Worm (Caenorhabditis elegans) whole organism, L1 larva: ENCODE results near the gene B0244.7.

Experiments
- C16A3.4 ChIP-seq: fragments of 150-350 bp; optimal IDR thresholded peaks from 2 replicates; lab custom pipeline; 2014; ENCODE audit warnings: missing biosample characterization, missing genetic modification characterization
- Y116A8C.19 ChIP-seq: sonication (generic microtip); optimal IDR thresholded peaks from 2 replicates; lab custom pipeline; 2016; ENCODE audit warnings: missing compliant biosample characterization, missing genetic modification characterization, borderline replicate concordance
- alr-1 ChIP-seq: fragments of 200-800 bp; sonication (Bioruptor generic); optimal IDR thresholded peaks from 2 replicates; lab custom pipeline; 2018; ENCODE audit warnings: borderline replicate concordance, mild to moderate bottlenecking, missing genetic modification characterization, missing compliant biosample characterization
- ceh-90 ChIP-seq: sonication (generic microtip); optimal IDR thresholded peaks from 2 replicates; lab custom pipeline; 2016; ENCODE audit warnings: missing genetic modification characterization, missing compliant biosample characterization
- dpl-1 ChIP-seq, 3 experiments: fragments of 150-350 bp in 2 of 3; sonication (generic microtip) in 1 of 3; optimal IDR thresholded peaks; 2 replicates each; lab custom pipeline; 2014 to 2017; ENCODE audit warnings: missing biosample characterization in 3 of 3, missing genetic modification characterization in 3 of 3, missing genetic modification reagents in 3 of 3
- dsc-1 ChIP-seq: sonication (generic microtip); optimal IDR thresholded peaks from 2 replicates; lab custom pipeline; 2016; ENCODE audit warnings: mild to moderate bottlenecking, missing genetic modification characterization, missing compliant biosample characterization
- efl-1 ChIP-seq, 4 experiments: fragments of 150-350 bp; optimal IDR thresholded peaks in 3 of 4; peaks in 1 of 4; 1 replicate in 1 of 4; 2 replicates in 3 of 4; lab custom pipeline; 2014; ENCODE audit warnings: missing biosample characterization in 2 of 4, missing genetic modification characterization in 2 of 4, missing genetic modification reagents in 2 of 4
- efl-3 ChIP-seq: fragments of 200-800 bp; sonication (Bioruptor generic); optimal IDR thresholded peaks from 2 replicates; lab custom pipeline; 2018; ENCODE audit warnings: mild to moderate bottlenecking, missing genetic modification characterization, missing compliant biosample characterization
- egl-13 ChIP-seq: sonication (generic microtip); optimal IDR thresholded peaks from 2 replicates; lab custom pipeline; 2016; ENCODE audit warnings: missing genotype, missing genetic modification reagents, missing genetic modification characterization, missing compliant biosample characterization
- elt-2 ChIP-seq: sonication (generic microtip); optimal IDR thresholded peaks from 2 replicates; lab custom pipeline; 2016; ENCODE audit warnings: missing genetic modification characterization, mild to moderate bottlenecking, inconsistent platforms, missing compliant biosample characterization, missing genetic modification reagents
- fkh-10 ChIP-seq: sonication (generic microtip); optimal IDR thresholded peaks from 2 replicates; lab custom pipeline; 2017; ENCODE audit warnings: missing biosample characterization, missing genetic modification reagents, missing genetic modification characterization
- fkh-8 ChIP-seq: sonication (generic microtip); optimal IDR thresholded peaks from 2 replicates; lab custom pipeline; 2016; ENCODE audit warnings: mild to moderate bottlenecking, missing genetic modification characterization, missing compliant biosample characterization
- hlh-17 ChIP-seq: fragments of 200-800 bp; sonication (Bioruptor generic); optimal IDR thresholded peaks from 2 replicates; lab custom pipeline; 2018; ENCODE audit warnings: missing genetic modification characterization, mild to moderate bottlenecking, missing compliant biosample characterization, moderate library complexity, borderline replicate concordance
- isw-1 ChIP-seq: fragments of 200-800 bp; sonication (Bioruptor generic); IDR thresholded peaks from 2 replicates; pipeline ENCODE4 v1.3.6; 2022; ENCODE audit warnings: missing genetic modification characterization, missing compliant biosample characterization
- lin-13 ChIP-seq: fragments of 150-350 bp; optimal IDR thresholded peaks from 2 replicates; lab custom pipeline; 2014; ENCODE audit warnings: missing biosample characterization, missing genetic modification reagents, missing genetic modification characterization
- lin-14 ChIP-seq: fragments of 200-800 bp; sonication (Bioruptor generic); optimal IDR thresholded peaks from 2 replicates; lab custom pipeline; 2018; ENCODE audit warnings: mild to moderate bottlenecking, missing genetic modification characterization, moderate library complexity, missing compliant biosample characterization
- lin-15B ChIP-seq: fragments of 150-350 bp; sonication (generic microtip); optimal IDR thresholded peaks from 3 replicates; lab custom pipeline; 2014; ENCODE audit warnings: missing biosample characterization, missing genetic modification characterization
- lin-35 ChIP-seq, 2 experiments: fragments of 150-350 bp; optimal IDR thresholded peaks; 2 replicates each; lab custom pipeline; 2014; ENCODE audit warnings: missing biosample characterization in 2 of 2, missing genetic modification characterization in 2 of 2, missing genetic modification reagents in 2 of 2
- lsy-2 ChIP-seq, 2 experiments: fragments of 150-350 bp; optimal IDR thresholded peaks; 2 replicates each; lab custom pipeline; 2014; ENCODE audit warnings: missing biosample characterization in 2 of 2, missing genetic modification characterization in 2 of 2
- mdl-1 ChIP-seq, 2 experiments: fragments of 150-350 bp; optimal IDR thresholded peaks; 2 replicates each; lab custom pipeline; 2014 to 2017; ENCODE audit warnings: missing biosample characterization in 2 of 2, missing genetic modification characterization in 2 of 2, inconsistent platforms in 1 of 2
- mef-2 ChIP-seq: fragments of 150-350 bp; optimal IDR thresholded peaks from 2 replicates; lab custom pipeline; 2014; ENCODE audit warnings: missing biosample characterization, missing genetic modification characterization
- mep-1 ChIP-seq: fragments of 150-350 bp; optimal IDR thresholded peaks from 2 replicates; lab custom pipeline; 2014; ENCODE audit warnings: missing biosample characterization, missing genetic modification characterization
- nhr-28 ChIP-seq: fragments of 150-350 bp; optimal IDR thresholded peaks from 2 replicates; lab custom pipeline; 2014; ENCODE audit warnings: missing biosample characterization, missing genetic modification characterization
- nhr-47 ChIP-seq: sonication (generic microtip); optimal IDR thresholded peaks from 2 replicates; lab custom pipeline; 2016; ENCODE audit warnings: mild to moderate bottlenecking, missing genetic modification characterization, moderate library complexity, missing compliant biosample characterization
- nhr-71 ChIP-seq: sonication (generic microtip); optimal IDR thresholded peaks from 2 replicates; lab custom pipeline; 2016; ENCODE audit warnings: mild to moderate bottlenecking, missing genetic modification characterization, moderate library complexity, missing compliant biosample characterization
- nhr-76 ChIP-seq: sonication (generic microtip); optimal IDR thresholded peaks from 2 replicates; lab custom pipeline; 2017; ENCODE audit warnings: missing biosample characterization, missing genetic modification characterization
- nhr-85 ChIP-seq: sonication (generic microtip); peaks from one replicate; lab custom pipeline; 2016; ENCODE audit warnings: missing genetic modification characterization, inconsistent platforms, missing compliant biosample characterization
- nhr-90 ChIP-seq: sonication (generic microtip); optimal IDR thresholded peaks from 2 replicates; lab custom pipeline; 2016; ENCODE audit warnings: mild to moderate bottlenecking, missing genetic modification characterization, missing compliant biosample characterization; ENCODE audit not compliant: poor library complexity
- pag-3 ChIP-seq: sonication (generic microtip); optimal IDR thresholded peaks from 2 replicates; lab custom pipeline; 2017; ENCODE audit warnings: missing genetic modification characterization, mild to moderate bottlenecking, missing compliant biosample characterization, antibody characterized with exemption, borderline replicate concordance; ENCODE audit not compliant: insufficient read depth
- pqm-1 ChIP-seq: sonication (generic microtip); optimal IDR thresholded peaks from 3 replicates; lab custom pipeline; 2017; ENCODE audit warnings: missing biosample characterization, missing genetic modification characterization
- snpc-4 ChIP-seq: fragments of 150-350 bp; optimal IDR thresholded peaks from 2 replicates; lab custom pipeline; 2014; ENCODE audit warnings: missing biosample characterization, missing genetic modification characterization
- snu-23 ChIP-seq: sonication (generic microtip); optimal IDR thresholded peaks from 2 replicates; lab custom pipeline; 2016; ENCODE audit warnings: missing genetic modification characterization, missing compliant biosample characterization
- sup-37 ChIP-seq: fragments of 200-800 bp; sonication (Bioruptor generic); optimal IDR thresholded peaks from 2 replicates; lab custom pipeline; 2018; ENCODE audit warnings: mild to moderate bottlenecking, missing genetic modification characterization, missing compliant biosample characterization
- swsn-7 ChIP-seq: sonication (generic microtip); optimal IDR thresholded peaks from 2 replicates; lab custom pipeline; 2016; ENCODE audit warnings: missing genetic modification characterization, missing compliant biosample characterization
- tbx-2 ChIP-seq: sonication (generic microtip); optimal IDR thresholded peaks from 2 replicates; lab custom pipeline; 2016; ENCODE audit warnings: missing genetic modification characterization, missing compliant biosample characterization
- tlp-1 ChIP-seq: fragments of 150-350 bp; optimal IDR thresholded peaks from 2 replicates; lab custom pipeline; 2014; ENCODE audit warnings: missing biosample characterization, missing genetic modification characterization
- unc-130 ChIP-seq: fragments of 150-350 bp; optimal IDR thresholded peaks from 2 replicates; lab custom pipeline; 2017; ENCODE audit warnings: missing biosample characterization, missing genetic modification characterization, inconsistent platforms
- unc-86 ChIP-seq: sonication (generic microtip); optimal IDR thresholded peaks from 2 replicates; lab custom pipeline; 2016; ENCODE audit warnings: missing genetic modification characterization, missing compliant biosample characterization
- xbp-1 ChIP-seq: sonication (generic microtip); optimal IDR thresholded peaks from 2 replicates; lab custom pipeline; 2016; ENCODE audit warnings: missing genetic modification characterization, missing compliant biosample characterization
- ztf-4 ChIP-seq: fragments of 150-350 bp; optimal IDR thresholded peaks from 2 replicates; lab custom pipeline; 2014; ENCODE audit warnings: missing biosample characterization, missing genetic modification characterization

The B0244.7 gene

ce11 chrIII:5692690-5693089 lies 38.6 kb upstream of the B0244.7 start, which contains the start of the genes abi-1 and arle-14:
Gene abi-1 (minus strand): TSS chrIII:5692740.
Gene arle-14 (plus strand): TSS chrIII:5692906.
- TF ChIP-seq isw-1 (GFP tag; lab: Robert Waterston, UW) (no peak), lin-35 (GFP tag; optimal IDR thresholded peaks at IDR 0.05; lab: Kevin White, UChicago) (peak; percentile 17 to 22), C16A3.4 (tag; lab: Kevin White, UChicago) (no peak), dsc-1 (peak; percentile 50), snu-23 (GFP tag; lab: Kevin White, UChicago) (peak; percentile 24), elt-2 (tag; lab: Kevin White, UChicago) (no peak), efl-3 (no peak), unc-130 (tag; lab: Kevin White, UChicago) (peak; percentile 9), tbx-2 (tag; lab: Kevin White, UChicago) (peak; percentile 2), nhr-90 (peak; percentile 10), nhr-47 (tag; lab: Kevin White, UChicago) (peak; percentile 21), lsy-2 (tag; optimal IDR thresholded peaks at IDR 0.05; lab: Kevin White, UChicago) (peak; percentile 3 to 30), snpc-4 (tag; lab: Kevin White, UChicago) (no peak), efl-1 (optimal IDR thresholded peaks at IDR 0.05; lab: Kevin White, UChicago) (peak; percentile 8 to 32), efl-1 (GFP tag; optimal IDR thresholded peaks at IDR 0.05 in 1 of 2; lab: Kevin White, UChicago) (peak; percentile 3 to 83), nhr-85 (tag; lab: Kevin White, UChicago) (peak; percentile 37), pqm-1 (tag; lab: Kevin White, UChicago) (no peak), nhr-76 (tag; lab: Kevin White, UChicago) (no peak), dpl-1 (GFP tag; optimal IDR thresholded peaks at IDR 0.05; lab: Kevin White, UChicago) (peak in 2 of 3 experiments; percentile 22 to 32), swsn-7 (tag; lab: Kevin White, UChicago) (peak; percentile 29), nhr-71 (tag; lab: Kevin White, UChicago) (peak; percentile 42), mep-1 (tag; lab: Kevin White, UChicago) (peak; percentile 18), xbp-1 (peak; percentile 30)

ce11 chrIII:5693736-5694135 lies 37.6 kb upstream of the B0244.7 start, which contains the start of gene B0336.13:
Gene B0336.13 (plus strand): TSS chrIII:5694036.
- TF ChIP-seq C16A3.4 (tag; lab: Kevin White, UChicago) (no peak), mdl-1 (tag; optimal IDR thresholded peaks at IDR 0.05; lab: Kevin White, UChicago) (no peak), fkh-8 (tag; lab: Kevin White, UChicago) (no peak)
- TF ChIP-seq, all 84 proteins: peak for 0

DNA sequence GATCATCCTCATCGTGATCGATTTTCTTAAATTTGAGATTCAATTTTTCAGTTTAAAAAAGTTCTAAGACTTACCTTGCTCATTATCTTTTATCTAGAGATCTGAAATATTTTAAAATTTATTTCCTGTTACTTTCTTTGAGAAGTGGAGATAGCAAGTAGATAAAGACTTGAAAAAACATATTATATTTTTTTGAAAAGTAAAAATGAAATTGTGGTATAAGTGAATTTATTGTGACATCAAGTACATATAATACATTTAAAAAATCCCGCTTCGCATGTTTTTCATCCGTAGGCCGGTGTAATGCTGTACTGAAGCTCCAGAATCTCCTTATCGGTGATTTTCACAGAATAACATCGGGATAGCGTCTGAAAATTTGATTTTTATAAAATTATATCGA lies 34.0 kb upstream of the B0244.7 start, which contains the start of gene B0336.7:
Gene B0336.7 (minus strand): TSS at position 101 of the 400 bp plus-strand sequence.
- TF ChIP-seq fkh-10 (no peak), lin-13 (GFP tag; lab: Kevin White, UChicago) (no peak), Y116A8C.19 (tag; lab: Kevin White, UChicago) (no peak), ztf-4 (no peak), tlp-1 (tag; lab: Kevin White, UChicago) (no peak), nhr-90 (no peak), hlh-17 (GFP tag; lab: Kevin White, UChicago) (no peak), unc-86 (no peak), egl-13 (tag; lab: Kevin White, UChicago) (no peak), ceh-90 (tag; lab: Kevin White, UChicago) (no peak), alr-1 (tag; lab: Kevin White, UChicago) (no peak), pag-3 (tag; lab: Kevin White, UChicago) (no peak), C16A3.4 (tag; lab: Kevin White, UChicago) (no peak), nhr-47 (tag; lab: Kevin White, UChicago) (no peak), lin-14 (GFP tag; lab: Kevin White, UChicago) (no peak), sup-37 (GFP tag; lab: Kevin White, UChicago) (no peak), lsy-2 (tag; optimal IDR thresholded peaks at IDR 0.05; lab: Kevin White, UChicago) (no peak), nhr-28 (tag; lab: Kevin White, UChicago) (no peak), mef-2 (tag; lab: Kevin White, UChicago) (no peak), lin-15B (no peak)
